Worm (Caenorhabditis elegans): ENCODE data around the gene ceh-62.
A peak's percentile ranks its signal among the peaks of the same experiment; 100 is the strongest.

Gene ceh-62

ce11 chrII:10784780-10785463 is 20.6 kb upstream of the ceh-62 start, which contains the start of gene cdl-1 (continued):
- no peak for TF ChIP-seq ceh-63 (GFP tag; optimal IDR thresholded peaks at IDR 0.05)
- no peak for TF ChIP-seq lin-14 (GFP tag; optimal IDR thresholded peaks at IDR 0.05)
- no peak for TF ChIP-seq alr-1 (tag; optimal IDR thresholded peaks at IDR 0.05; ENCODE audit: borderline replicate concordance)
- TF ChIP-seq fkh-4 (tag; optimal IDR thresholded peaks at IDR 0.05; ENCODE audit: borderline replicate concordance): no peak
- TF ChIP-seq ama-1 (optimal IDR thresholded peaks at IDR 0.05): no peak
- no peak for TF ChIP-seq C34B4.2 (tag; optimal IDR thresholded peaks at IDR 0.05)
- TF ChIP-seq C16A3.4 (tag; optimal IDR thresholded peaks at IDR 0.05): peak; percentile 83
- TF ChIP-seq unc-130 (tag; optimal IDR thresholded peaks at IDR 0.05): peak; percentile 90
- TF ChIP-seq nhr-77 (tag; optimal IDR thresholded peaks at IDR 0.05): peak; percentile 17
- TF ChIP-seq ceh-82 (tag; optimal IDR thresholded peaks at IDR 0.05): peak in 2 of 3 experiments; percentile 24 to 40
- TF ChIP-seq grh-1 (GFP tag; IDR thresholded peaks at IDR 0.05): no peak
- peak; percentile 52 for TF ChIP-seq xbp-1 (tag; optimal IDR thresholded peaks at IDR 0.05)
- TF ChIP-seq nhr-76 (tag; optimal IDR thresholded peaks at IDR 0.05): no peak
- peak; percentile 17 for TF ChIP-seq egl-13 (tag; optimal IDR thresholded peaks at IDR 0.05)
- no peak for TF ChIP-seq hlh-17 (GFP tag; optimal IDR thresholded peaks at IDR 0.05; ENCODE audit: borderline replicate concordance)
- TF ChIP-seq egl-27 (tag; optimal IDR thresholded peaks at IDR 0.05): no peak
- no peak for TF ChIP-seq nhr-12 (tag; optimal IDR thresholded peaks at IDR 0.05)
- peak; percentile 75 for TF ChIP-seq snu-23 (GFP tag; optimal IDR thresholded peaks at IDR 0.05)
- peak in 1 of 2 experiments; percentile 59 for TF ChIP-seq mdl-1 (tag; optimal IDR thresholded peaks at IDR 0.05)
- TF ChIP-seq pqm-1 (tag; optimal IDR thresholded peaks at IDR 0.05): no peak
- peak; percentile 93 for TF ChIP-seq F16B12.6 (tag; optimal IDR thresholded peaks at IDR 0.05)
- TF ChIP-seq ceh-8 (GFP tag; optimal IDR thresholded peaks at IDR 0.05): no peak
- TF ChIP-seq C04F5.9 (tag; optimal IDR thresholded peaks at IDR 0.05): no peak
- TF ChIP-seq irx-1 (tag; optimal IDR thresholded peaks at IDR 0.05): peak; percentile 7
- TF ChIP-seq blmp-1 (tag; optimal IDR thresholded peaks at IDR 0.05): peak; percentile 66
- no peak for TF ChIP-seq ces-1 (GFP tag; optimal IDR thresholded peaks at IDR 0.05)
- no peak for TF ChIP-seq pag-3 (tag; optimal IDR thresholded peaks at IDR 0.05; ENCODE audit: borderline replicate concordance, insufficient read depth)
- TF ChIP-seq hpl-2 (GFP tag; optimal IDR thresholded peaks at IDR 0.05): no peak
- TF ChIP-seq dpl-1 (GFP tag; optimal IDR thresholded peaks at IDR 0.05): peak; percentile 95 to 98 (median 98)
- TF ChIP-seq nhr-85 (tag): peak; percentile 78
- TF ChIP-seq elt-3 (tag; optimal IDR thresholded peaks at IDR 0.05): peak in 3 of 6 experiments; percentile 15 to 83 (median 47)
- TF ChIP-seq jun-1 (tag; optimal IDR thresholded peaks at IDR 0.05): peak; percentile 4
- TF ChIP-seq sox-4 (tag; optimal IDR thresholded peaks at IDR 0.05): no peak
- no peak for TF ChIP-seq unc-62 (GFP tag; optimal IDR thresholded peaks at IDR 0.05)
- no peak; the same call in 1 of the 2 replicates for TF ChIP-seq isw-1 (GFP tag; IDR thresholded peaks at IDR 0.05)
- no peak for TF ChIP-seq ceh-90 (tag; optimal IDR thresholded peaks at IDR 0.05)
- TF ChIP-seq zag-1 (tag; optimal IDR thresholded peaks at IDR 0.05): no peak
- no peak for TF ChIP-seq unc-30 (tag; optimal IDR thresholded peaks at IDR 0.05)
- TF ChIP-seq mep-1 (tag; optimal IDR thresholded peaks at IDR 0.05): peak; percentile 81
- no peak for TF ChIP-seq zip-4 (GFP tag; optimal IDR thresholded peaks at IDR 0.05)
- peak; percentile 67 for TF ChIP-seq nhr-19 (GFP tag; conservative IDR thresholded peaks at IDR 0.05)
- peak; percentile 58 for TF ChIP-seq tbx-2 (tag; optimal IDR thresholded peaks at IDR 0.05)
- peak; percentile 44 for TF ChIP-seq skn-1 (tag; optimal IDR thresholded peaks at IDR 0.05)
- TF ChIP-seq sup-37 (GFP tag; optimal IDR thresholded peaks at IDR 0.05): no peak
- no peak for TF ChIP-seq efl-3 (GFP tag; optimal IDR thresholded peaks at IDR 0.05)
- no peak for TF ChIP-seq aly-2 (tag; optimal IDR thresholded peaks at IDR 0.05)
- TF ChIP-seq unc-98 (GFP tag; IDR thresholded peaks at IDR 0.05): no peak
- no peak for TF ChIP-seq hlh-4 (tag; optimal IDR thresholded peaks at IDR 0.05)
- peak; percentile 53 for TF ChIP-seq swsn-7 (tag; optimal IDR thresholded peaks at IDR 0.05)
- TF ChIP-seq nhr-71 (tag; optimal IDR thresholded peaks at IDR 0.05): peak; percentile 74
- no peak for TF ChIP-seq ztf-4 (tag; optimal IDR thresholded peaks at IDR 0.05)
- no peak for TF ChIP-seq nhr-28 (tag; optimal IDR thresholded peaks at IDR 0.05)
